Fruit fly (Drosophila melanogaster): Measurements from ENCODE around the gene jp.

Gene jp

dm6 chr2L:9525719-9526118, 40.8 kb downstream of the jp start:
- TF ChIP-seq Sp1 (GFP tag; optimal IDR thresholded peaks at IDR 0.05) = no peak
- TF ChIP-seq dsf (GFP tag; optimal IDR thresholded peaks at IDR 0.05; ENCODE audit: borderline replicate concordance) = no peak
- no peak for TF ChIP-seq Abd-B (GFP tag; optimal IDR thresholded peaks at IDR 0.05)
- no peak for TF ChIP-seq tai (GFP tag; optimal IDR thresholded peaks at IDR 0.05)
- no peak for TF ChIP-seq pan (optimal IDR thresholded peaks at IDR 0.05)
- TF ChIP-seq sv (GFP tag; optimal IDR thresholded peaks at IDR 0.05) = peak; percentile 74
- peak; percentile 13 for TF ChIP-seq OdsH (GFP tag; optimal IDR thresholded peaks at IDR 0.05)
- peak; percentile 15 for TF ChIP-seq rgr (GFP tag; optimal IDR thresholded peaks at IDR 0.05)
- no peak for TF ChIP-seq Hr78 (GFP tag; optimal IDR thresholded peaks at IDR 0.05)
- TF ChIP-seq Mio (GFP tag; optimal IDR thresholded peaks at IDR 0.05) = no peak

DNA sequence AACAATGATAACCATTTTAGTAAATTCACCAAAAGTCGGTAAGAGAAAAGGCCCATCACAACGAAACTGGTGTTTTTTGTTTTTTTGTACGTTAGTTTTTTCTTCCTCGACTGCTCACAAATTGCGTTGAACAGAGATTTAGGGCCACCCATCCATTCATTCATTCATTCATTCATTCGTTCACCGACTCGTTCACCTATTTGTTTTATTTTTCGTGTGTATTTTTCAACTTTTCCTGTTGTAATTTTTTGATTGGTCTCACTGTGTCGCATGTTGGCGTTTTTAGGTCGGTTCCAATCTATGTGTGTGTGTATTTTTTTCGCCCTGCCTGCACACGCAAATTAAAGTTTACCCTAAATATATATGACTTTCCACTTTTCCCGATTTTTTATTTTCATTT, 41.6 kb downstream of the jp start:
- TF ChIP-seq Rel (GFP tag; optimal IDR thresholded peaks at IDR 0.05) = no peak
- no peak for TF ChIP-seq Rel (tag; optimal IDR thresholded peaks at IDR 0.05)
- TF ChIP-seq dl (GFP tag; optimal IDR thresholded peaks at IDR 0.05; ENCODE audit: insufficient read depth in 1 of 2, partially characterized antibody in 2 of 2) = no peak
- no peak for TF ChIP-seq OdsH (GFP tag; optimal IDR thresholded peaks at IDR 0.05)
- TF ChIP-seq foxo (GFP tag; optimal IDR thresholded peaks at IDR 0.05) = no peak
- no peak for TF ChIP-seq pan (optimal IDR thresholded peaks at IDR 0.05)
- no peak for TF ChIP-seq woc (GFP tag; optimal IDR thresholded peaks at IDR 0.05)
- no peak for TF ChIP-seq Sp1 (GFP tag; optimal IDR thresholded peaks at IDR 0.05)
- TF ChIP-seq CrebA (GFP tag; optimal IDR thresholded peaks at IDR 0.05; ENCODE audit: borderline replicate concordance) = no peak
- TF ChIP-seq brk (GFP tag; optimal IDR thresholded peaks at IDR 0.05) = no peak
- TF ChIP-seq ey (GFP tag; optimal IDR thresholded peaks at IDR 0.05) = no peak
- no peak for TF ChIP-seq N (GFP tag; optimal IDR thresholded peaks at IDR 0.05)
- no peak for TF ChIP-seq Hr78 (GFP tag; optimal IDR thresholded peaks at IDR 0.05)
- TF ChIP-seq tai (GFP tag; optimal IDR thresholded peaks at IDR 0.05) = no peak
- no peak for TF ChIP-seq dmrt93B (GFP tag; optimal IDR thresholded peaks at IDR 0.05)

DNA sequence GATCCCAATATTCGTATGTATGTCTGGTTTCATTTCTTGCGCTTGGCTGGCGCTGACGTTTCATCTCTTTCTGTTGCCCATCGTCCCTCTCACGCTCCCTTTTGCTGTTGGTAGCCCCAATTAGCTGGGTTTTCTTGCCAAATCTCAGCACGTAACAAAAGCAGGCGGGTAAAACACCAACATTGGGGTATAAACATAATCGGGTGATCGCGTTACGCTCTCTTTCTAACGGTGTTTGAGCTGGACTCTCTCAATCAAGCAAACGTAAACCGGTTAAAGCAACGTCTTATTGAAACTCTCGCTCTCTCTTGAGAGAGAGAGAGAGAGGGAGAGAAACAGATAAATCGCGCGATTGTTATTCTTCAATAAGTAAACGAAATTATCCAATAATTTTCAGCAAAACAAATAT, 43.8 kb downstream of the jp start:
- TF ChIP-seq brk (GFP tag; optimal IDR thresholded peaks at IDR 0.05) = no peak
- TF ChIP-seq Vsx2 (GFP tag; optimal IDR thresholded peaks at IDR 0.05; ENCODE audit: partially characterized antibody) = peak; percentile 85
- TF ChIP-seq Dif (GFP tag; optimal IDR thresholded peaks at IDR 0.05; ENCODE audit: partially characterized antibody) = peak; percentile 51
- TF ChIP-seq rgr (GFP tag; optimal IDR thresholded peaks at IDR 0.05) = no peak

- TF ChIP-seq GATAd (GFP tag; optimal IDR thresholded peaks at IDR 0.05) (peak; percentile 77), dsf (GFP tag; optimal IDR thresholded peaks at IDR 0.05; ENCODE audit: borderline replicate concordance) (peak; percentile 89), foxo (GFP tag; optimal IDR thresholded peaks at IDR 0.05) (peak; percentile 62 to 96), sv (GFP tag; optimal IDR thresholded peaks at IDR 0.05) (peak; percentile 98), CG32264 (GFP tag; optimal IDR thresholded peaks at IDR 0.05) (peak; percentile 76), Hr78 (GFP tag; optimal IDR thresholded peaks at IDR 0.05) (no peak), Abd-B (GFP tag; optimal IDR thresholded peaks at IDR 0.05) (no peak), h (GFP tag; optimal IDR thresholded peaks at IDR 0.05) (peak; percentile 96), Myc (optimal IDR thresholded peaks at IDR 0.05) (peak; percentile 83), psq (GFP tag; optimal IDR thresholded peaks at IDR 0.05) (peak; percentile 99), brk (GFP tag; optimal IDR thresholded peaks at IDR 0.05) (peak; percentile 97), ey (GFP tag; optimal IDR thresholded peaks at IDR 0.05) (peak; percentile 95), HLH106 (tag; optimal IDR thresholded peaks at IDR 0.05) (peak; percentile 96), fru (GFP tag; optimal IDR thresholded peaks at IDR 0.05) (peak; percentile 94), Vsx2 (GFP tag; optimal IDR thresholded peaks at IDR 0.05; ENCODE audit: partially characterized antibody) (no peak), rgr (GFP tag; optimal IDR thresholded peaks at IDR 0.05) (peak; percentile 96), tai (GFP tag; optimal IDR thresholded peaks at IDR 0.05) (peak; percentile 94), Hr83 (GFP tag; optimal IDR thresholded peaks at IDR 0.05; ENCODE audit: poor library complexity, severe bottlenecking) (peak; percentile 82), dl (GFP tag; optimal IDR thresholded peaks at IDR 0.05; ENCODE audit: insufficient read depth in 1 of 2, partially characterized antibody in 2 of 2) (no peak), lola (GFP tag; optimal IDR thresholded peaks at IDR 0.05) (no peak), Sp1 (GFP tag; optimal IDR thresholded peaks at IDR 0.05) (peak; percentile 91), CrebA (GFP tag; optimal IDR thresholded peaks at IDR 0.05; ENCODE audit: borderline replicate concordance) (peak; percentile 77), Dfd (GFP tag; optimal IDR thresholded peaks at IDR 0.05) (no peak), Dif (GFP tag; optimal IDR thresholded peaks at IDR 0.05; ENCODE audit: partially characterized antibody) (peak; percentile 50), woc (GFP tag; optimal IDR thresholded peaks at IDR 0.05) (peak; percentile 92), Hnf4 (GFP tag; optimal IDR thresholded peaks at IDR 0.05) (peak; percentile 96), dmrt93B (GFP tag; optimal IDR thresholded peaks at IDR 0.05) (peak; percentile 87), br (GFP tag; optimal IDR thresholded peaks at IDR 0.05) (peak; percentile 93), Mio (GFP tag; optimal IDR thresholded peaks at IDR 0.05) (peak; percentile 31), pan (optimal IDR thresholded peaks at IDR 0.05) (no peak), N (GFP tag; optimal IDR thresholded peaks at IDR 0.05) (peak; percentile 29), Rel (GFP tag; optimal IDR thresholded peaks at IDR 0.05) (peak; percentile 14), Rel (tag; optimal IDR thresholded peaks at IDR 0.05) (peak; percentile 79), Jra (GFP tag; optimal IDR thresholded peaks at IDR 0.05) (peak; percentile 93), OdsH (GFP tag; optimal IDR thresholded peaks at IDR 0.05) (peak; percentile 90), CG9705 (GFP tag; optimal IDR thresholded peaks at IDR 0.05) (peak; percentile 91), jim (GFP tag; optimal IDR thresholded peaks at IDR 0.05) (no peak)
Measured at dm6 chr2L:9520886-9521868, 45.4 kb downstream of the jp start, which contains the start of gene Oatp30B. Oatp30B (plus strand) TSS chr2L:9521210.

All from whole organism, wandering third instar larva.